Fruit fly (Drosophila melanogaster): ENCODE data around the gene Cad87A.

dm6 chr3R:11882506-11882953 lies 66.4 kb downstream of the Cad87A start, which contains the start of the genes CG6962 and CG31368:
- TF ChIP-seq lbe (GFP tag; optimal IDR thresholded peaks at IDR 0.05), result peak; percentile 22
- TF ChIP-seq dm (GFP tag; optimal IDR thresholded peaks at IDR 0.05), result peak; percentile 27
- TF ChIP-seq rib (GFP tag; IDR thresholded peaks at IDR 0.05), result peak; percentile 23; the same call in 1 of the 2 replicates
- no peak for TF ChIP-seq CG6854 (GFP tag; optimal IDR thresholded peaks at IDR 0.05)
- peak; percentile 73 for TF ChIP-seq CG12299 (tag; optimal IDR thresholded peaks at IDR 0.05)

All from whole organism, embryonic.